Worm (Caenorhabditis elegans) whole organism, L2 larva: ENCODE results near the gene R144.10.

Experiments
- ceh-82 ChIP-seq: fragments of 150-350 bp; optimal IDR thresholded peaks from 2 replicates; lab custom pipeline; 2014; ENCODE audit warnings: missing biosample characterization, missing genetic modification characterization
- nhr-21 ChIP-seq: fragments of 150-350 bp; optimal IDR thresholded peaks from 2 replicates; lab custom pipeline; 2014; ENCODE audit warnings: missing biosample characterization, missing genetic modification characterization
- skn-1 ChIP-seq: sonication (generic microtip); optimal IDR thresholded peaks from 2 replicates; lab custom pipeline; 2017; ENCODE audit warnings: missing biosample characterization, missing genetic modification characterization

ce11 chrIII:5030629-5031028, 28.5 kb upstream of the R144.10 start, which contains the start of gene klp-6:
- TF ChIP-seq ceh-82 (tag; lab: Kevin White, UChicago) (no peak), skn-1 (tag; lab: Kevin White, UChicago) (no peak), nhr-21 (tag; lab: Kevin White, UChicago) (no peak)
